Worm (Caenorhabditis elegans): ENCODE results near the gene ergo-1.

DNA sequence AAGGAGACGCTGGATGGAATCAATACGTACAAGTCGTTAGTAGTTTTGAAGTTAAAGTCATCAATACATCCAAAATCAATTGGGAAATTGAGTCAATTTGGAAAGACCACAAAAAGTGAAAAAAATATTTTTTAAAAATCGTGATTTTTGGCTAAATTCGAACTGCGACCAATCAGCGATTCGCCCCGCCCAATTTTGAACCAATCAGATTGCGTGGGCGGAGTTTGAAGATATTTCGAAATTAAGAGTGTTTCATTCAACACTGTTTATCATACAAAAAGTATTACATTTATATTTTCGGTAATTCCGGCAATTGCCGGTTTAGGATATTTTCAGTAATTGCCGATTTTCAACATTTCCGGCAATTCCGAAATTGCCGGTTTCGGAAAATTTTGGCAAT is 8.6 kb downstream of the ergo-1 start:
- TF ChIP-seq dve-1 (tag; optimal IDR thresholded peaks at IDR 0.05) (no peak), ets-4 (tag; optimal IDR thresholded peaks at IDR 0.05) (no peak), elt-2 (tag; optimal IDR thresholded peaks at IDR 0.05) (no peak), unc-55 (GFP tag; optimal IDR thresholded peaks at IDR 0.05) (no peak), lin-11 (tag; optimal IDR thresholded peaks at IDR 0.05) (no peak), ama-1 (optimal IDR thresholded peaks at IDR 0.05) (no peak), fkh-10 (GFP tag; optimal IDR thresholded peaks at IDR 0.05) (no peak), tbx-7 (tag; optimal IDR thresholded peaks at IDR 0.05) (no peak), pqm-1 (tag; optimal IDR thresholded peaks at IDR 0.05) (no peak), ceh-9 (tag; optimal IDR thresholded peaks at IDR 0.05) (no peak), ttx-3 (tag; optimal IDR thresholded peaks at IDR 0.05) (no peak), che-1 (tag; optimal IDR thresholded peaks at IDR 0.05) (no peak), hlh-15 (tag; optimal IDR thresholded peaks at IDR 0.05) (no peak), ceh-19 (GFP tag; optimal IDR thresholded peaks at IDR 0.05) (no peak)

All from whole organism, late embryonic.